Worm (Caenorhabditis elegans) whole organism, L4 larva: ENCODE measurements around the gene F37C12.14.

Experiments
- D1046.2 ChIP-seq: fragments of 200-800 bp; sonication (Bioruptor generic); IDR thresholded peaks from 2 replicates; pipeline ENCODE4 v1.3.6; 2022; ENCODE audit warnings: missing genetic modification characterization, missing compliant biosample characterization
- F26F4.8 ChIP-seq: fragments of 200-800 bp; sonication (Bioruptor generic); conservative IDR thresholded peaks from 2 replicates; pipeline ENCODE4 v1.3.6; 2022; ENCODE audit warnings: missing genetic modification characterization, missing compliant biosample characterization
- F44E2.7 ChIP-seq: fragments of 200-800 bp; sonication (Bioruptor generic); IDR thresholded peaks from 2 replicates; pipeline ENCODE4 v2.1.2; 2022; ENCODE audit warnings: missing genetic modification characterization, missing compliant biosample characterization
- T20F7.1 ChIP-seq: fragments of 200-800 bp; sonication (Bioruptor generic); optimal IDR thresholded peaks from 2 replicates; lab custom pipeline; 2018; ENCODE audit warnings: mild to moderate bottlenecking, missing genetic modification characterization, missing compliant biosample characterization
- Y105C5A.15 ChIP-seq: fragments of 200-800 bp; sonication (Bioruptor generic); IDR thresholded peaks from 2 replicates; pipeline ENCODE4 v1.3.6; 2022; ENCODE audit warnings: missing genetic modification characterization, missing compliant biosample characterization
- Y48G9A.11 ChIP-seq: fragments of 200-800 bp; sonication (Bioruptor generic); IDR thresholded peaks from 2 replicates; pipeline ENCODE4 v1.3.6; 2022; ENCODE audit warnings: missing genetic modification reagents, missing genetic modification characterization, missing compliant biosample characterization
- aha-1 ChIP-seq: fragments of 150-350 bp; peaks from one replicate; lab custom pipeline; 2014; ENCODE audit warnings: missing biosample characterization, missing genetic modification characterization
- aly-2 ChIP-seq: sonication (generic microtip); optimal IDR thresholded peaks from 2 replicates; lab custom pipeline; 2018; ENCODE audit warnings: missing biosample characterization, missing genetic modification characterization
- ama-1 ChIP-seq: fragments of 150-350 bp; optimal IDR thresholded peaks from 2 replicates; lab custom pipeline; 2014; ENCODE audit warnings: inconsistent platforms, mixed read lengths
- arid-1 ChIP-seq: fragments of 200-800 bp; sonication (Bioruptor generic); conservative IDR thresholded peaks from 2 replicates; pipeline ENCODE4 v1.3.6; 2022; ENCODE audit warnings: missing genetic modification reagents, missing genetic modification characterization, missing compliant biosample characterization
- ceh-32 ChIP-seq: sonication (generic microtip); optimal IDR thresholded peaks from 2 replicates; lab custom pipeline; 2016; ENCODE audit warnings: mild to moderate bottlenecking, missing genetic modification characterization, missing compliant biosample characterization; ENCODE audit not compliant: poor library complexity
- ceh-62 ChIP-seq: sonication (generic microtip); optimal IDR thresholded peaks from 2 replicates; lab custom pipeline; 2017; ENCODE audit warnings: missing biosample characterization, missing genetic modification characterization
- ctbp-1 ChIP-seq: fragments of 200-800 bp; sonication (Bioruptor generic); IDR thresholded peaks from 2 replicates; pipeline ENCODE4 v1.3.6; 2022; ENCODE audit warnings: missing genetic modification reagents, missing genetic modification characterization, missing compliant biosample characterization
- daf-12 ChIP-seq: fragments of 150-350 bp; optimal IDR thresholded peaks from 2 replicates; lab custom pipeline; 2014; ENCODE audit warnings: missing biosample characterization, missing genetic modification reagents, missing genetic modification characterization
- daf-19 ChIP-seq: fragments of 200-800 bp; sonication (Bioruptor generic); conservative IDR thresholded peaks from 2 replicates; pipeline ENCODE4 v1.3.6; 2022; ENCODE audit warnings: missing genetic modification characterization, missing compliant biosample characterization
- daf-8 ChIP-seq: fragments of 200-800 bp; sonication (Bioruptor generic); IDR thresholded peaks from 2 replicates; pipeline ENCODE4 v1.3.6; 2022; ENCODE audit warnings: missing genetic modification characterization, missing compliant biosample characterization
- dmd-6 ChIP-seq: fragments of 200-800 bp; sonication (Bioruptor generic); IDR thresholded peaks from 2 replicates; pipeline ENCODE4 v1.3.6; 2022; ENCODE audit warnings: missing genetic modification reagents, missing genetic modification characterization, missing compliant biosample characterization
- dmd-8 ChIP-seq: fragments of 200-800 bp; sonication (Bioruptor generic); IDR thresholded peaks from 2 replicates; pipeline ENCODE4 v1.3.6; 2022; ENCODE audit warnings: missing genetic modification characterization, missing compliant biosample characterization
- dmd-9 ChIP-seq: fragments of 200-800 bp; sonication (Bioruptor generic); IDR thresholded peaks from 2 replicates; pipeline ENCODE4 v1.3.6; 2022; ENCODE audit warnings: missing genetic modification reagents, missing genetic modification characterization, missing compliant biosample characterization
- dpl-1 ChIP-seq: fragments of 150-350 bp; optimal IDR thresholded peaks from 2 replicates; lab custom pipeline; 2014; ENCODE audit warnings: missing biosample characterization, missing genetic modification reagents, missing genetic modification characterization
- dve-1 ChIP-seq: sonication (generic microtip); optimal IDR thresholded peaks from 2 replicates; lab custom pipeline; 2017; ENCODE audit warnings: antibody characterized with exemption, mild to moderate bottlenecking, missing genetic modification characterization, missing compliant biosample characterization; ENCODE audit not compliant: insufficient read depth
- gei-8 ChIP-seq: fragments of 200-800 bp; sonication (Bioruptor generic); optimal IDR thresholded peaks from 2 replicates; lab custom pipeline; 2018; ENCODE audit warnings: mild to moderate bottlenecking, missing genetic modification characterization, missing compliant biosample characterization
- hif-1 ChIP-seq, 2 experiments: sonication (generic microtip); optimal IDR thresholded peaks; 2 replicates each; lab custom pipeline; 2016 to 2017; ENCODE audit warnings: missing compliant biosample characterization in 2 of 2, missing genetic modification characterization in 2 of 2, missing genetic modification reagents in 2 of 2, missing genotype in 2 of 2, mild to moderate bottlenecking in 1 of 2
- hlh-11 ChIP-seq: fragments of 200-800 bp; sonication (Bioruptor generic); optimal IDR thresholded peaks from 2 replicates; lab custom pipeline; 2018; ENCODE audit warnings: mild to moderate bottlenecking, missing genetic modification characterization, missing compliant biosample characterization
- hlh-30 ChIP-seq: sonication (generic microtip); optimal IDR thresholded peaks from 2 replicates; lab custom pipeline; 2017; ENCODE audit warnings: antibody characterized with exemption, mild to moderate bottlenecking, missing genetic modification characterization, missing compliant biosample characterization; ENCODE audit not compliant: insufficient read depth
- hmg-1.1 ChIP-seq: fragments of 200-800 bp; sonication (Bioruptor generic); IDR thresholded peaks from 2 replicates; pipeline ENCODE4 v1.3.6; 2022; ENCODE audit warnings: missing genetic modification reagents, missing genetic modification characterization, missing compliant biosample characterization
- lim-7 ChIP-seq: fragments of 200-800 bp; sonication (Bioruptor generic); IDR thresholded peaks from 2 replicates; pipeline ENCODE4 v1.3.6; 2022; ENCODE audit warnings: missing genetic modification characterization, missing compliant biosample characterization
- lin-13 ChIP-seq: fragments of 150-350 bp; optimal IDR thresholded peaks from 2 replicates; lab custom pipeline; 2014; ENCODE audit warnings: missing biosample characterization, missing genetic modification reagents, missing genetic modification characterization
- lin-15B ChIP-seq: fragments of 150-350 bp; sonication (generic microtip); optimal IDR thresholded peaks from 3 replicates; lab custom pipeline; 2014; ENCODE audit warnings: missing biosample characterization, missing genetic modification characterization
- lin-38 ChIP-seq: fragments of 200-800 bp; sonication (Bioruptor generic); IDR thresholded peaks from 2 replicates; pipeline ENCODE4 v1.3.6; 2022; ENCODE audit warnings: missing genetic modification reagents, missing genetic modification characterization, missing compliant biosample characterization
- lin-39 ChIP-seq: fragments of 150-350 bp; optimal IDR thresholded peaks from 2 replicates; lab custom pipeline; 2014; ENCODE audit warnings: missing biosample characterization, missing genetic modification reagents, missing genetic modification characterization
- lsy-2 ChIP-seq, 2 experiments: fragments of 150-350 bp in 1 of 2; sonication (generic microtip) in 1 of 2; optimal IDR thresholded peaks; 2 replicates each; lab custom pipeline; 2014 to 2017; ENCODE audit warnings: missing biosample characterization in 2 of 2, missing genetic modification characterization in 2 of 2
- mdt-29 ChIP-seq: fragments of 200-800 bp; sonication (Bioruptor generic); IDR thresholded peaks from 2 replicates; pipeline ENCODE4 v1.3.6; 2022; ENCODE audit warnings: missing genetic modification reagents, missing genetic modification characterization, missing compliant biosample characterization
- mep-1 ChIP-seq: fragments of 150-350 bp; sonication (generic microtip); optimal IDR thresholded peaks from 3 replicates; lab custom pipeline; 2014; ENCODE audit warnings: missing biosample characterization, missing genetic modification characterization
- mes-2 ChIP-seq: sonication (generic microtip); optimal IDR thresholded peaks from 2 replicates; lab custom pipeline; 2016; ENCODE audit warnings: missing genotype, mild to moderate bottlenecking, missing genetic modification characterization, missing compliant biosample characterization; ENCODE audit not compliant: poor library complexity, severe bottlenecking
- mxl-3 ChIP-seq: fragments of 200-800 bp; sonication (Bioruptor generic); optimal IDR thresholded peaks from 2 replicates; lab custom pipeline; 2018; ENCODE audit warnings: mild to moderate bottlenecking, missing genetic modification characterization, missing compliant biosample characterization
- nhr-111 ChIP-seq: fragments of 200-800 bp; sonication (Bioruptor generic); optimal IDR thresholded peaks from 2 replicates; lab custom pipeline; 2018; ENCODE audit warnings: mild to moderate bottlenecking, missing genetic modification characterization, missing compliant biosample characterization
- nhr-28 ChIP-seq: fragments of 150-350 bp; optimal IDR thresholded peaks from 2 replicates; lab custom pipeline; 2014; ENCODE audit warnings: missing biosample characterization, missing genetic modification characterization
- nhr-42 ChIP-seq: fragments of 200-800 bp; sonication (Bioruptor generic); IDR thresholded peaks from 2 replicates; pipeline ENCODE4 v1.3.6; 2022; ENCODE audit warnings: missing genetic modification characterization, missing compliant biosample characterization
- nhr-77 ChIP-seq: fragments of 150-350 bp; optimal IDR thresholded peaks from 2 replicates; lab custom pipeline; 2014; ENCODE audit warnings: missing biosample characterization, missing genetic modification characterization
- pha-4 ChIP-seq, 2 experiments: fragments of 150-350 bp in 1 of 2; fragments of 200-800 bp in 1 of 2; sonication (Bioruptor generic) in 1 of 2; IDR thresholded peaks in 1 of 2; optimal IDR thresholded peaks in 1 of 2; 2 replicates each; pipeline versions ENCODE4 v1.3.6 to Lab custom; 2014 to 2022; ENCODE audit warnings: missing genetic modification characterization in 2 of 2, missing genetic modification reagents in 2 of 2, missing biosample characterization in 1 of 2, missing compliant biosample characterization in 1 of 2
- pqm-1 ChIP-seq: sonication (generic microtip); optimal IDR thresholded peaks from 2 replicates; lab custom pipeline; 2017; ENCODE audit warnings: missing biosample characterization, missing genetic modification characterization
- set-16 ChIP-seq: fragments of 200-800 bp; sonication (Bioruptor generic); IDR thresholded peaks from 2 replicates; pipeline ENCODE4 v1.3.6; 2022; ENCODE audit warnings: missing genetic modification reagents, missing genetic modification characterization, missing compliant biosample characterization
- unc-130 ChIP-seq: sonication (generic microtip); optimal IDR thresholded peaks from 2 replicates; lab custom pipeline; 2016; ENCODE audit warnings: missing genetic modification reagents, missing genetic modification characterization, missing compliant biosample characterization
- unc-39 ChIP-seq: sonication (generic microtip); optimal IDR thresholded peaks from 2 replicates; lab custom pipeline; 2017; ENCODE audit warnings: missing biosample characterization, missing genetic modification characterization
- zfp-2 ChIP-seq: sonication (generic microtip); optimal IDR thresholded peaks from 2 replicates; lab custom pipeline; 2016; ENCODE audit warnings: mild to moderate bottlenecking, missing genetic modification characterization, missing compliant biosample characterization
- zfp-3 ChIP-seq: fragments of 200-800 bp; sonication (Bioruptor generic); conservative IDR thresholded peaks from 2 replicates; pipeline ENCODE4 v1.3.6; 2022; ENCODE audit warnings: missing genetic modification reagents, missing genetic modification characterization, missing compliant biosample characterization
- ztf-11 ChIP-seq: fragments of 150-350 bp; optimal IDR thresholded peaks from 2 replicates; lab custom pipeline; 2014; ENCODE audit warnings: missing biosample characterization, missing genetic modification characterization

Gene F37C12.14

DNA sequence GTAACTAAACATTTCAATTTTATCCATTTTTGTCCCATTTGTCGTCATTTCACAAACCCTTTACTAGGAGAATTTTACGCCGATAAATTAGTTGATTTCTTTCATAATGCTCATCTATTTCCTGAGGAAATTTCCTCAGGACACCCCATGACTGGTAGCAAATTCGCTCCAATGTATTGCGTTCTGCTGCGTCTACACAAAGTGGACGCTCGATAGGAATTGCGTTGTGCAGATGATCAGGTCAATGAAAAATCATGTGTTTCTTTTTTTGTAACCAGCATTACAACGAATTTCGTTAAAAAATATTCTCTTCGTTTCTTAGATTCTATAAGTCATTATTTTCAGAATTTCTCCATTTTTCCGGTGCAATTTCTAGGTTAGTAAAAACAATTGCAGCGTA is 3.6 kb downstream of the F37C12.14 start, which contains the start of gene epg-4:
epg-4 (plus strand) TSS at position 346 of the 400 bp plus-strand sequence.
- no peak for TF ChIP-seq F44E2.7 (GFP tag; lab: Robert Waterston, UW)
- TF ChIP-seq ceh-62 (tag; lab: Kevin White, UChicago), result no peak
- no peak for TF ChIP-seq set-16 (GFP tag; lab: Robert Waterston, UW)
- TF ChIP-seq dmd-8 (GFP tag; lab: Robert Waterston, UW), result no peak
- no peak for TF ChIP-seq Y105C5A.15 (GFP tag; lab: Robert Waterston, UW)
- TF ChIP-seq ztf-11 (tag; lab: Kevin White, UChicago), result no peak
- peak; percentile 76 for TF ChIP-seq ama-1 (lab: Kevin White, UChicago)
- peak; percentile 96 for TF ChIP-seq hlh-30 (tag; lab: Kevin White, UChicago)
- peak; percentile 33 for TF ChIP-seq dve-1 (tag; lab: Kevin White, UChicago)
- TF ChIP-seq unc-39 (tag; lab: Kevin White, UChicago), result no peak
- TF ChIP-seq pha-4 (GFP tag; IDR thresholded peaks at IDR 0.05; lab: Robert Waterston, UW), result peak; percentile 63; the same call in 1 of the 2 replicates
- peak; percentile 31 for TF ChIP-seq pha-4 (tag; optimal IDR thresholded peaks at IDR 0.05; lab: Kevin White, UChicago)
- TF ChIP-seq dmd-9 (GFP tag; lab: Robert Waterston, UW), result no peak
- peak; percentile 37; the same call in 1 of the 2 replicates for TF ChIP-seq ctbp-1 (GFP tag; lab: Robert Waterston, UW)
- TF ChIP-seq hlh-11 (tag; lab: Kevin White, UChicago), result peak; percentile 65
- TF ChIP-seq lim-7 (GFP tag; lab: Robert Waterston, UW), result 0 out of 2 replicates have a peak, but pooled peaks have one; percentile 3
- peak; percentile 61 for TF ChIP-seq T20F7.1 (GFP tag; lab: Kevin White, UChicago)
- TF ChIP-seq zfp-3 (GFP tag; lab: Robert Waterston, UW), result 0 out of 2 replicates have a peak, but pooled peaks have one; percentile 47
- no peak for TF ChIP-seq ceh-32 (tag; lab: Kevin White, UChicago)
- TF ChIP-seq lin-15B, result no peak
- peak; percentile 75 for TF ChIP-seq lin-38 (GFP tag; lab: Robert Waterston, UW)
- TF ChIP-seq hmg-1.1 (GFP tag; lab: Robert Waterston, UW), result peak; percentile 65; the same call in 1 of the 2 replicates
- TF ChIP-seq lsy-2 (tag; optimal IDR thresholded peaks at IDR 0.05; lab: Kevin White, UChicago), result peak; percentile 29 to 65
- no peak for TF ChIP-seq Y48G9A.11 (GFP tag; lab: Robert Waterston, UW)
- no peak for TF ChIP-seq F26F4.8
- no peak for TF ChIP-seq D1046.2 (GFP tag; lab: Robert Waterston, UW)
- TF ChIP-seq unc-130, result no peak
- peak in 1 of 2 experiments; percentile 52 for TF ChIP-seq hif-1 (tag; optimal IDR thresholded peaks at IDR 0.05; lab: Kevin White, UChicago)
- no peak for TF ChIP-seq daf-8
- peak; percentile 33 for TF ChIP-seq lin-13
- peak; percentile 52 for TF ChIP-seq nhr-28
- 0 out of 2 replicates have a peak, but pooled peaks have one; percentile 5 for TF ChIP-seq arid-1 (GFP tag; lab: Robert Waterston, UW)
- peak; percentile 4 for TF ChIP-seq pqm-1
- peak; percentile 80 for TF ChIP-seq nhr-77 (tag; lab: Kevin White, UChicago)
- peak; percentile 63 for TF ChIP-seq mep-1
- peak; percentile 33 for TF ChIP-seq zfp-2 (tag; lab: Kevin White, UChicago)
- no peak for TF ChIP-seq aly-2 (tag; lab: Kevin White, UChicago)
- no peak for TF ChIP-seq aha-1
- peak; percentile 41 for TF ChIP-seq dpl-1 (GFP tag; lab: Kevin White, UChicago)
- no peak for TF ChIP-seq nhr-42 (GFP tag; lab: Robert Waterston, UW)
- no peak for TF ChIP-seq lin-39 (tag; lab: Kevin White, UChicago)
- peak; percentile 66 for TF ChIP-seq mes-2 (tag; lab: Kevin White, UChicago)
- TF ChIP-seq mxl-3, result peak; percentile 49
- peak; percentile 14 for TF ChIP-seq nhr-111
- no peak for TF ChIP-seq daf-12 (tag; lab: Kevin White, UChicago)
- no peak for TF ChIP-seq dmd-6 (GFP tag; lab: Robert Waterston, UW)
- TF ChIP-seq gei-8 (GFP tag; lab: Kevin White, UChicago), result no peak
- no peak for TF ChIP-seq mdt-29 (GFP tag; lab: Robert Waterston, UW)
- TF ChIP-seq daf-19 (GFP tag; lab: Robert Waterston, UW), result no peak
